Fruit fly (Drosophila melanogaster): ENCODE results near the gene CG42870.

Gene CG42870

dm6 chr3R:21719934-21720431 lies 17.2 kb downstream of the CG42870 start (continued):
- TF ChIP-seq CG18011 (GFP tag; optimal IDR thresholded peaks at IDR 0.05) (peak; percentile 31), Blimp-1 (GFP tag; optimal IDR thresholded peaks at IDR 0.05) (peak; percentile 48), CG10267 (tag; optimal IDR thresholded peaks at IDR 0.05) (peak; percentile 20), CG4404 (GFP tag; IDR thresholded peaks at IDR 0.05) (no peak), CG10209 (GFP tag; optimal IDR thresholded peaks at IDR 0.05) (peak; percentile 42), fd96Cb (tag; optimal IDR thresholded peaks at IDR 0.05) (peak; percentile 10), schlank (tag; optimal IDR thresholded peaks at IDR 0.05) (no peak), CG11696 (GFP tag; IDR thresholded peaks at IDR 0.05) (no peak), disco-r (GFP tag; optimal IDR thresholded peaks at IDR 0.05) (no peak), Mes4 (GFP tag; optimal IDR thresholded peaks at IDR 0.05) (no peak), Hey (tag; optimal IDR thresholded peaks at IDR 0.05) (no peak), CG7372 (GFP tag; IDR thresholded peaks at IDR 0.05) (no peak), CG33213 (GFP tag; optimal IDR thresholded peaks at IDR 0.05) (no peak), bowl (GFP tag; IDR thresholded peaks at IDR 0.05) (no peak), Dek (tag; optimal IDR thresholded peaks at IDR 0.05) (no peak), bbx (GFP tag; IDR thresholded peaks at IDR 0.05; ENCODE audit: partially characterized antibody) (no peak), Camta (GFP tag; optimal IDR thresholded peaks at IDR 0.05) (no peak), CG10654 (GFP tag; optimal IDR thresholded peaks at IDR 0.05) (no peak), ab (GFP tag; optimal IDR thresholded peaks at IDR 0.05) (no peak), CG4820 (GFP tag; optimal IDR thresholded peaks at IDR 0.05) (no peak), CG1603 (tag; optimal IDR thresholded peaks at IDR 0.05) (peak; percentile 8), gsb (GFP tag; IDR thresholded peaks at IDR 0.05) (no peak), CG1792 (GFP tag; optimal IDR thresholded peaks at IDR 0.05) (no peak), CG4360 (GFP tag; IDR thresholded peaks at IDR 0.05) (no peak; the same call in 1 of the 2 replicates), CG1647 (GFP tag; optimal IDR thresholded peaks at IDR 0.05) (no peak), CG2875 (GFP tag; optimal IDR thresholded peaks at IDR 0.05) (no peak), slp2 (GFP tag; optimal IDR thresholded peaks at IDR 0.05) (no peak), CG3995 (GFP tag; optimal IDR thresholded peaks at IDR 0.05) (no peak), HmgZ (tag; optimal IDR thresholded peaks at IDR 0.05) (no peak), Sry-δ (GFP tag; optimal IDR thresholded peaks at IDR 0.05) (no peak), al (GFP tag; IDR thresholded peaks at IDR 0.05) (peak; percentile 46; the same call in 1 of the 2 replicates), CoRest (tag; optimal IDR thresholded peaks at IDR 0.05) (peak; percentile 58), CG43689 (GFP tag; IDR thresholded peaks at IDR 0.05) (no peak), gem (tag; optimal IDR thresholded peaks at IDR 0.05) (peak; percentile 77), CG8924 (tag; optimal IDR thresholded peaks at IDR 0.05) (no peak), Chrac-16 (GFP tag; optimal IDR thresholded peaks at IDR 0.05) (peak; percentile 24), da (GFP tag; optimal IDR thresholded peaks at IDR 0.05) (no peak), jumu (GFP tag; optimal IDR thresholded peaks at IDR 0.05) (no peak), CG9876 (GFP tag; optimal IDR thresholded peaks at IDR 0.05) (no peak), pum (GFP tag; optimal IDR thresholded peaks at IDR 0.05) (no peak), esg (GFP tag; conservative IDR thresholded peaks at IDR 0.05) (no peak), CG17385 (GFP tag; optimal IDR thresholded peaks at IDR 0.05) (peak; percentile 33), CG10543 (GFP tag; optimal IDR thresholded peaks at IDR 0.05) (no peak), Deaf1 (tag; optimal IDR thresholded peaks at IDR 0.05) (no peak), CG15011 (GFP tag; optimal IDR thresholded peaks at IDR 0.05) (peak; percentile 6), CG11560 (tag; IDR thresholded peaks at IDR 0.05) (no peak), Hand (GFP tag; optimal IDR thresholded peaks at IDR 0.05) (no peak), CG12155 (GFP tag; optimal IDR thresholded peaks at IDR 0.05) (no peak), CG2889 (GFP tag; IDR thresholded peaks at IDR 0.05) (no peak), CG14860 (GFP tag; IDR thresholded peaks at IDR 0.05; ENCODE audit: partially characterized antibody) (no peak), wek (GFP tag; optimal IDR thresholded peaks at IDR 0.05) (no peak)
